Worm (Caenorhabditis elegans): Measurements from ENCODE around the gene drp-1.

drp-1 gene

DNA sequence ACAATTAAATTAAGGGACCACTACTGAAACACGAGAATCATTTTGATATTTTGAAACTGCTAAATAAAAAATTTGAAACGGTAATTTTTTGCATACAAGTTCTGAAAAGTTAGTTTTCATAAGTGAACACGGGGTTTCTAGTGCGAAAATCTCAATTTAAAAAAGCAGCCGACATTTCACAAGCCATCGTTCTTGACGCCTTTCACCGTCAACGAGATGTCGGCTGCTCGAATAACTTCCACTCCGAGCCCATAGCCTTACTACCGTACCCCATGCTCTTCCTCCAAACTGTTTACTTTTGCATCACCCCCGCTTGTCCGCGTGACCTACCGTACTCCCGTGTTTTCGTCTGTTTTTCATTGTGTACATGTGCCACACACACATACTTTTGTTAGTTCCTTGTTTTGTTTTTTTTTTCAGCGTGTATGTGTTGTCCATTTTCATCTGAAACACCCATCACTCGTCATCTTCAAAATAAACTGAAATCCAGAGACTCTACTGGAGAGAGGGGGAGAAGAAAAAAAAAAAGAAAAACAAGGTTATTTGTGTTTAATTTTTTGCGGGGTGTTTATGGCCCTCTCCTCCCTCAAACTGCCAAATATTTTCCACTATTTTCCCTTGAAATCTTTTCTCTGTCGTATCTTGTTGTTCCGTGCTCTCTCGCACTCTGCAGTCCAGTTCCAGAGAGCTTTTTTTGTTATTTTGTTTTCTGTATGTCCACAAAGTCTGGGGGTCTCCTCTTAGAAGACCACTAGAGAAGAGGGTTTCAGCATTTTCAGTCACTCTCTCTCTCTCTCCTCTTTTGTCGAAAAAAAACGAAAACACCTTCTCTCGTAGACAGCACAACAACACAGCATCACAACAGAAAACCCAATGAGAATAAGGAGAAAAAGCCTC, 49.9 kb downstream of the drp-1 start:
- TF ChIP-seq elt-3 (tag; optimal IDR thresholded peaks at IDR 0.05) (no peak), mls-2 (tag; optimal IDR thresholded peaks at IDR 0.05) (no peak), ham-2 (GFP tag; optimal IDR thresholded peaks at IDR 0.05) (no peak), ceh-39 (tag; optimal IDR thresholded peaks at IDR 0.05) (no peak), ceh-43 (GFP tag; optimal IDR thresholded peaks at IDR 0.05) (no peak), bed-3 (GFP tag; optimal IDR thresholded peaks at IDR 0.05) (no peak), pha-4 (tag; optimal IDR thresholded peaks at IDR 0.05) (no peak), snpc-4 (tag; optimal IDR thresholded peaks at IDR 0.05) (no peak), drap-1 (GFP tag; optimal IDR thresholded peaks at IDR 0.05) (no peak), M03D4.4 (tag; optimal IDR thresholded peaks at IDR 0.05) (no peak), sptf-1 (tag; optimal IDR thresholded peaks at IDR 0.05) (no peak), mab-5 (tag; optimal IDR thresholded peaks at IDR 0.05) (no peak), sem-2 (GFP tag; optimal IDR thresholded peaks at IDR 0.05) (no peak), nhr-237 (tag; optimal IDR thresholded peaks at IDR 0.05) (no peak), unc-120 (tag; optimal IDR thresholded peaks at IDR 0.05; ENCODE audit: poor library complexity, severe bottlenecking) (no peak), nhr-2 (tag; optimal IDR thresholded peaks at IDR 0.05) (no peak), hlh-1 (tag; optimal IDR thresholded peaks at IDR 0.05) (no peak), ztf-11 (tag; optimal IDR thresholded peaks at IDR 0.05) (no peak)

DNA sequence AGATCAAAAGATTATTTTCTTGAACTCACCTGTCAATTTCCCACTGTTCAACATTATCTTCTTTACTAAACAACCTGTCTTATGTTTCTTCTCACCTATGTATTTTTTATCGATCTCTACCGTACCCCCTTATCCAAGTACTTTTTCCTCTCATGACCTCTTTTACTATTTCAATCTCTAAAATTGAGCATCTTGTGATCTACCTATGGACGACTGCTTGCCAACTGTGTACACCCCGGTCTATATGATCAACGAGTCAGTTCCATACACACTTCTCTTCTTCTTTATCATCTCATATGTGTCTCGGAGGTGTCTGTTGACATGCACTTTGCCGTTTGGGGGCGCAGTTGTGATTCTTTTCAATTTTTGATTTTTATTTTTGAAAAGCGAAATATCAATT, 51.8 kb downstream of the drp-1 start:
- TF ChIP-seq tbx-8 (GFP tag; optimal IDR thresholded peaks at IDR 0.05) (no peak), unc-39 (tag; optimal IDR thresholded peaks at IDR 0.05) (no peak), nhr-76 (tag; optimal IDR thresholded peaks at IDR 0.05) (no peak), lin-13 (tag; optimal IDR thresholded peaks at IDR 0.05) (no peak), ceh-39 (tag; optimal IDR thresholded peaks at IDR 0.05) (no peak), zip-8 (tag; optimal IDR thresholded peaks at IDR 0.05) (no peak), sem-2 (GFP tag; optimal IDR thresholded peaks at IDR 0.05) (no peak), snpc-4 (tag; optimal IDR thresholded peaks at IDR 0.05) (no peak), elt-3 (tag; optimal IDR thresholded peaks at IDR 0.05) (no peak), nhr-2 (tag; optimal IDR thresholded peaks at IDR 0.05) (no peak), elt-1 (tag; optimal IDR thresholded peaks at IDR 0.05; ENCODE audit: borderline replicate concordance, insufficient read depth) (no peak)

All from whole organism, mixed stage, embryonic.